Worm (Caenorhabditis elegans) whole organism, L2 larva: Measurements from ENCODE around the gene srh-5.

Experiments used
- C34F6.9 ChIP-seq: fragments of 150-350 bp; optimal IDR thresholded peaks from 2 replicates; lab custom pipeline; 2014; ENCODE audit warnings: missing biosample characterization, missing genetic modification characterization
- F13H6.1 ChIP-seq: sonication (generic microtip); optimal IDR thresholded peaks from 2 replicates; lab custom pipeline; 2016; ENCODE audit warnings: missing genetic modification characterization, missing compliant biosample characterization
- R02D3.7 ChIP-seq: fragments of 150-350 bp; optimal IDR thresholded peaks from 2 replicates; lab custom pipeline; 2014; ENCODE audit warnings: missing biosample characterization, missing genetic modification characterization
- alr-1 ChIP-seq: fragments of 150-350 bp; optimal IDR thresholded peaks from 2 replicates; lab custom pipeline; 2014; ENCODE audit warnings: missing biosample characterization, missing genetic modification characterization
- dmd-4 ChIP-seq: sonication (generic microtip); optimal IDR thresholded peaks from 2 replicates; lab custom pipeline; 2017; ENCODE audit warnings: missing biosample characterization, missing genetic modification characterization
- egl-27 ChIP-seq: sonication (generic microtip); optimal IDR thresholded peaks from 3 replicates; lab custom pipeline; 2017; ENCODE audit warnings: missing biosample characterization, missing genetic modification reagents, missing genetic modification characterization
- lin-11 ChIP-seq: fragments of 150-350 bp; sonication (generic microtip); optimal IDR thresholded peaks from 2 replicates; lab custom pipeline; 2014; ENCODE audit warnings: missing biosample characterization, missing genetic modification characterization, inconsistent platforms, mixed read lengths
- lin-13 ChIP-seq: fragments of 150-350 bp; optimal IDR thresholded peaks from 2 replicates; lab custom pipeline; 2014; ENCODE audit warnings: missing biosample characterization, missing genetic modification reagents, missing genetic modification characterization
- nhr-12 ChIP-seq: fragments of 150-350 bp; optimal IDR thresholded peaks from 2 replicates; lab custom pipeline; 2014; ENCODE audit warnings: missing biosample characterization, missing genetic modification characterization
- nhr-237 ChIP-seq: fragments of 150-350 bp; optimal IDR thresholded peaks from 2 replicates; lab custom pipeline; 2014; ENCODE audit warnings: missing biosample characterization, missing genetic modification characterization
- peb-1 ChIP-seq: fragments of 150-350 bp; optimal IDR thresholded peaks from 2 replicates; lab custom pipeline; 2014; ENCODE audit warnings: missing biosample characterization, missing genetic modification characterization
- snpc-4 ChIP-seq: fragments of 150-350 bp; optimal IDR thresholded peaks from 2 replicates; lab custom pipeline; 2014; ENCODE audit warnings: missing biosample characterization, missing genetic modification characterization
- unc-62 ChIP-seq: fragments of 150-350 bp; optimal IDR thresholded peaks from 2 replicates; lab custom pipeline; 2014; ENCODE audit warnings: missing biosample characterization, missing genetic modification reagents, missing genetic modification characterization
- zag-1 ChIP-seq: fragments of 150-350 bp; optimal IDR thresholded peaks from 2 replicates; lab custom pipeline; 2014; ENCODE audit warnings: missing biosample characterization, missing genetic modification characterization
- ztf-1 ChIP-seq: fragments of 200-800 bp; sonication (Bioruptor generic); conservative IDR thresholded peaks from 2 replicates; pipeline ENCODE4 v1.3.6; 2022; ENCODE audit warnings: missing genetic modification characterization, missing compliant biosample characterization
- ztf-11 ChIP-seq: sonication (generic microtip); optimal IDR thresholded peaks from 2 replicates; lab custom pipeline; 2017; ENCODE audit warnings: missing biosample characterization, missing genetic modification characterization
- ztf-4 ChIP-seq: fragments of 150-350 bp; optimal IDR thresholded peaks from 2 replicates; lab custom pipeline; 2014; ENCODE audit warnings: missing biosample characterization, missing genetic modification characterization

srh-5 gene

ce11 chrV:1734569-1734968 is 49.1 kb downstream of the srh-5 start, which contains the start of gene str-160:
TSS of gene str-160 (plus strand) at chrV:1734869.
- TF ChIP-seq F13H6.1 (tag; lab: Kevin White, UChicago) (no peak), egl-27 (tag; lab: Kevin White, UChicago) (no peak), peb-1 (no peak), ztf-11 (no peak), nhr-237 (tag; lab: Kevin White, UChicago) (no peak), zag-1 (tag; lab: Kevin White, UChicago) (no peak), ztf-4 (no peak), snpc-4 (tag; lab: Kevin White, UChicago) (no peak), ztf-1 (GFP tag; lab: Robert Waterston, UW) (no peak), lin-11 (tag; lab: Kevin White, UChicago) (no peak), dmd-4 (tag; lab: Kevin White, UChicago) (no peak), alr-1 (tag; lab: Kevin White, UChicago) (no peak), R02D3.7 (tag; lab: Kevin White, UChicago) (no peak), lin-13 (GFP tag; lab: Kevin White, UChicago) (no peak), nhr-12 (tag; lab: Kevin White, UChicago) (no peak), unc-62 (GFP tag; lab: Kevin White, UChicago) (no peak), C34F6.9 (tag; lab: Kevin White, UChicago) (no peak)
